Worm (Caenorhabditis elegans) whole organism, late embryonic: Measurements from ENCODE around the gene F13H8.5.

Experiments used
- C38D4.7 ChIP-seq: fragments of 200-800 bp; sonication (Bioruptor generic); optimal IDR thresholded peaks from 2 replicates; lab custom pipeline; 2018; ENCODE audit warnings: mild to moderate bottlenecking, missing genetic modification characterization, moderate library complexity, missing compliant biosample characterization
- K02D7.2 ChIP-seq: sonication (generic microtip); optimal IDR thresholded peaks from 2 replicates; lab custom pipeline; 2017; ENCODE audit warnings: mild to moderate bottlenecking, missing genetic modification characterization, missing compliant biosample characterization
- Y22D7AL.16 ChIP-seq: sonication (generic microtip); optimal IDR thresholded peaks from 2 replicates; lab custom pipeline; 2016; ENCODE audit warnings: missing genetic modification characterization, missing compliant biosample characterization
- ceh-18 ChIP-seq: sonication (generic microtip); optimal IDR thresholded peaks from 2 replicates; lab custom pipeline; 2016; ENCODE audit warnings: missing genetic modification characterization, missing compliant biosample characterization
- ceh-19 ChIP-seq: fragments of 200-800 bp; sonication (Bioruptor generic); optimal IDR thresholded peaks from 2 replicates; lab custom pipeline; 2018; ENCODE audit warnings: mild to moderate bottlenecking, missing genetic modification characterization, missing compliant biosample characterization
- ceh-22 ChIP-seq: sonication (generic microtip); optimal IDR thresholded peaks from 2 replicates; lab custom pipeline; 2017; ENCODE audit warnings: missing biosample characterization, missing genetic modification characterization
- ceh-24 ChIP-seq: sonication (generic microtip); optimal IDR thresholded peaks from 2 replicates; lab custom pipeline; 2016; ENCODE audit warnings: mild to moderate bottlenecking, missing genetic modification characterization, missing compliant biosample characterization
- ceh-30 ChIP-seq: fragments of 150-350 bp; optimal IDR thresholded peaks from 2 replicates; lab custom pipeline; 2014; ENCODE audit warnings: missing biosample characterization, missing genetic modification characterization
- ceh-48 ChIP-seq: sonication (generic microtip); optimal IDR thresholded peaks from 2 replicates; lab custom pipeline; 2016; ENCODE audit warnings: missing genetic modification characterization, inconsistent platforms, missing compliant biosample characterization
- ceh-6 ChIP-seq: fragments of 200-800 bp; sonication (Bioruptor generic); optimal IDR thresholded peaks from 2 replicates; lab custom pipeline; 2018; ENCODE audit warnings: mild to moderate bottlenecking, missing genetic modification characterization, missing compliant biosample characterization
- ceh-9 ChIP-seq: sonication (generic microtip); optimal IDR thresholded peaks from 2 replicates; lab custom pipeline; 2016; ENCODE audit warnings: mild to moderate bottlenecking, missing genetic modification characterization, inconsistent platforms, missing compliant biosample characterization
- che-1 ChIP-seq: sonication (generic microtip); optimal IDR thresholded peaks from 2 replicates; lab custom pipeline; 2016; ENCODE audit warnings: mild to moderate bottlenecking, missing genetic modification characterization, missing compliant biosample characterization
- dmd-4 ChIP-seq: sonication (generic microtip); optimal IDR thresholded peaks from 2 replicates; lab custom pipeline; 2016; ENCODE audit warnings: borderline replicate concordance, missing genetic modification characterization, missing compliant biosample characterization
- elt-2 ChIP-seq: sonication (generic microtip); optimal IDR thresholded peaks from 2 replicates; lab custom pipeline; 2016; ENCODE audit warnings: missing genetic modification reagents, missing genetic modification characterization, missing compliant biosample characterization
- elt-4 ChIP-seq: sonication (generic microtip); optimal IDR thresholded peaks from 2 replicates; lab custom pipeline; 2016; ENCODE audit warnings: missing genetic modification characterization, missing compliant biosample characterization
- eyg-1 ChIP-seq: sonication (generic microtip); optimal IDR thresholded peaks from 2 replicates; lab custom pipeline; 2016; ENCODE audit warnings: missing genotype, missing genetic modification characterization, missing compliant biosample characterization
- fkh-10 ChIP-seq: fragments of 150-350 bp; optimal IDR thresholded peaks from 2 replicates; lab custom pipeline; 2014; ENCODE audit warnings: missing biosample characterization, missing genetic modification reagents, missing genetic modification characterization
- fkh-6 ChIP-seq: sonication (generic microtip); optimal IDR thresholded peaks from 2 replicates; lab custom pipeline; 2016; ENCODE audit warnings: missing genetic modification characterization, missing compliant biosample characterization
- hlh-13 ChIP-seq: fragments of 200-800 bp; sonication (Bioruptor generic); optimal IDR thresholded peaks from 2 replicates; lab custom pipeline; 2018; ENCODE audit warnings: mild to moderate bottlenecking, missing genetic modification characterization, missing compliant biosample characterization
- hlh-30 ChIP-seq: sonication (generic microtip); optimal IDR thresholded peaks from 2 replicates; lab custom pipeline; 2017; ENCODE audit warnings: antibody characterized with exemption, missing genetic modification characterization, missing compliant biosample characterization; ENCODE audit not compliant: insufficient read depth
- hlh-8 ChIP-seq: sonication (generic microtip); optimal IDR thresholded peaks from 2 replicates; lab custom pipeline; 2016; ENCODE audit warnings: missing genotype, missing genetic modification characterization, missing compliant biosample characterization
- lim-6 ChIP-seq: sonication (generic microtip); optimal IDR thresholded peaks from 2 replicates; lab custom pipeline; 2016; ENCODE audit warnings: missing genetic modification characterization, missing compliant biosample characterization
- lin-11 ChIP-seq: fragments of 200-800 bp; sonication (Bioruptor generic); optimal IDR thresholded peaks from 2 replicates; lab custom pipeline; 2018; ENCODE audit warnings: mild to moderate bottlenecking, missing genetic modification characterization, missing compliant biosample characterization
- madf-2 ChIP-seq: sonication (generic microtip); optimal IDR thresholded peaks from 2 replicates; lab custom pipeline; 2017; ENCODE audit warnings: missing genetic modification characterization, missing compliant biosample characterization
- nhr-11 ChIP-seq: fragments of 150-350 bp; optimal IDR thresholded peaks from 2 replicates; lab custom pipeline; 2014; ENCODE audit warnings: missing biosample characterization, missing genetic modification characterization
- nhr-232 ChIP-seq: sonication (generic microtip); optimal IDR thresholded peaks from 2 replicates; lab custom pipeline; 2016; ENCODE audit warnings: missing genetic modification characterization, missing compliant biosample characterization
- odd-2 ChIP-seq: sonication (generic microtip); optimal IDR thresholded peaks from 2 replicates; lab custom pipeline; 2017; ENCODE audit warnings: antibody characterized with exemption, mild to moderate bottlenecking, missing genetic modification characterization, missing compliant biosample characterization
- pat-9 ChIP-seq: fragments of 200-800 bp; sonication (Bioruptor generic); optimal IDR thresholded peaks from 2 replicates; lab custom pipeline; 2018; ENCODE audit warnings: mild to moderate bottlenecking, missing genetic modification characterization, moderate library complexity, missing compliant biosample characterization
- pax-1 ChIP-seq: fragments of 150-350 bp; optimal IDR thresholded peaks from 2 replicates; lab custom pipeline; 2014; ENCODE audit warnings: missing biosample characterization, missing genetic modification characterization
- pha-2 ChIP-seq: sonication (generic microtip); optimal IDR thresholded peaks from 2 replicates; lab custom pipeline; 2017; ENCODE audit warnings: mild to moderate bottlenecking, missing genetic modification characterization, missing compliant biosample characterization
- pros-1 ChIP-seq: fragments of 150-350 bp; optimal IDR thresholded peaks from 2 replicates; lab custom pipeline; 2014; ENCODE audit warnings: missing biosample characterization, missing genetic modification reagents, missing genetic modification characterization
- ref-2 ChIP-seq: sonication (generic microtip); optimal IDR thresholded peaks from 2 replicates; lab custom pipeline; 2016; ENCODE audit warnings: missing genetic modification characterization, missing compliant biosample characterization
- rnt-1 ChIP-seq: sonication (generic microtip); optimal IDR thresholded peaks from 2 replicates; lab custom pipeline; 2016; ENCODE audit warnings: missing genetic modification characterization, missing compliant biosample characterization
- sox-2 ChIP-seq: fragments of 200-800 bp; sonication (Bioruptor generic); IDR thresholded peaks from 2 replicates; pipeline ENCODE4 v1.3.6; 2022; ENCODE audit warnings: missing genetic modification reagents, missing genetic modification characterization, missing compliant biosample characterization
- syd-9 ChIP-seq: sonication (generic microtip); optimal IDR thresholded peaks from 2 replicates; lab custom pipeline; 2016; ENCODE audit warnings: mild to moderate bottlenecking, missing genetic modification characterization, moderate library complexity, missing compliant biosample characterization
- tbx-2 ChIP-seq: sonication (generic microtip); optimal IDR thresholded peaks from 2 replicates; lab custom pipeline; 2016; ENCODE audit warnings: missing genetic modification characterization, missing compliant biosample characterization
- ttx-3 ChIP-seq: sonication (generic microtip); optimal IDR thresholded peaks from 2 replicates; lab custom pipeline; 2016; ENCODE audit warnings: missing genetic modification reagents, missing genetic modification characterization, missing compliant biosample characterization
- unc-3 ChIP-seq, 2 experiments: fragments of 200-800 bp in 1 of 2; sonication (Bioruptor generic) in 1 of 2; sonication (generic microtip) in 1 of 2; conservative IDR thresholded peaks in 1 of 2; optimal IDR thresholded peaks in 1 of 2; 2 replicates each; pipeline versions ENCODE4 v1.3.6 to Lab custom; 2016 to 2022; ENCODE audit warnings: missing compliant biosample characterization in 2 of 2, missing genetic modification characterization in 2 of 2, missing genetic modification reagents in 1 of 2
- unc-42 ChIP-seq: sonication (generic microtip); optimal IDR thresholded peaks from 2 replicates; lab custom pipeline; 2016; ENCODE audit warnings: missing genotype, missing genetic modification characterization, missing compliant biosample characterization
- unc-55 ChIP-seq: sonication (generic microtip); optimal IDR thresholded peaks from 2 replicates; lab custom pipeline; 2017; ENCODE audit warnings: missing biosample characterization, missing genetic modification reagents, missing genetic modification characterization
- unc-86 ChIP-seq: sonication (generic microtip); optimal IDR thresholded peaks from 2 replicates; lab custom pipeline; 2016; ENCODE audit warnings: missing genetic modification characterization, missing compliant biosample characterization
- ztf-16 ChIP-seq: sonication (generic microtip); optimal IDR thresholded peaks from 2 replicates; lab custom pipeline; 2017; ENCODE audit warnings: missing genetic modification characterization, missing compliant biosample characterization

F13H8.5 gene

ce11 chrII:6256024-6256423 lies at the start of gene F13H8.5:
F13H8.5 (minus strand) TSS chrII:6256124.
- TF ChIP-seq lin-11 (no peak), ceh-6 (GFP tag; lab: Kevin White, UChicago) (no peak), syd-9 (tag; lab: Kevin White, UChicago) (no peak), ceh-22 (tag; lab: Kevin White, UChicago) (no peak), tbx-2 (tag; lab: Kevin White, UChicago) (no peak), rnt-1 (tag; lab: Kevin White, UChicago) (no peak), madf-2 (tag; lab: Kevin White, UChicago) (no peak), Y22D7AL.16 (tag; lab: Kevin White, UChicago) (no peak), unc-86 (no peak), hlh-13 (GFP tag; lab: Kevin White, UChicago) (no peak), C38D4.7 (GFP tag; lab: Kevin White, UChicago) (no peak), pax-1 (tag; lab: Kevin White, UChicago) (no peak), ceh-24 (no peak), dmd-4 (tag; lab: Kevin White, UChicago) (no peak), nhr-232 (tag; lab: Kevin White, UChicago) (no peak), K02D7.2 (tag; lab: Kevin White, UChicago) (no peak)

ce11 chrII:6303209-6303740 lies 47.4 kb upstream of the F13H8.5 start, which contains the start of gene C29F5.1:
C29F5.1 (plus strand) TSS chrII:6303525.
- TF ChIP-seq elt-2 (no peak), odd-2 (tag; lab: Kevin White, UChicago) (no peak), syd-9 (tag; lab: Kevin White, UChicago) (no peak), K02D7.2 (tag; lab: Kevin White, UChicago) (no peak), unc-42 (tag; lab: Kevin White, UChicago) (no peak), unc-55 (GFP tag; lab: Kevin White, UChicago) (peak; percentile 9), ttx-3 (tag; lab: Kevin White, UChicago) (no peak), pros-1 (no peak), ceh-9 (tag; lab: Kevin White, UChicago) (no peak), dmd-4 (tag; lab: Kevin White, UChicago) (no peak), hlh-13 (GFP tag; lab: Kevin White, UChicago) (no peak), fkh-6 (tag; lab: Kevin White, UChicago) (no peak), elt-4 (no peak), Y22D7AL.16 (tag; lab: Kevin White, UChicago) (no peak), sox-2 (no peak), ceh-30 (tag; lab: Kevin White, UChicago) (no peak), pha-2 (tag; lab: Kevin White, UChicago) (no peak), hlh-8 (tag; lab: Kevin White, UChicago) (no peak), ceh-18 (tag; lab: Kevin White, UChicago) (peak; percentile 69), C38D4.7 (GFP tag; lab: Kevin White, UChicago) (no peak), ztf-16 (tag; lab: Kevin White, UChicago) (no peak), ceh-24 (no peak), rnt-1 (tag; lab: Kevin White, UChicago) (peak; percentile 29), hlh-30 (no peak), ref-2 (tag; lab: Kevin White, UChicago) (no peak), pat-9 (tag; lab: Kevin White, UChicago) (no peak), eyg-1 (tag; lab: Kevin White, UChicago) (no peak)

- TF ChIP-seq pat-9 (tag; lab: Kevin White, UChicago) (no peak), nhr-11 (tag; lab: Kevin White, UChicago) (no peak), fkh-10 (no peak), rnt-1 (tag; lab: Kevin White, UChicago) (no peak), ref-2 (tag; lab: Kevin White, UChicago) (no peak), unc-3 (GFP tag; conservative IDR thresholded peaks at IDR 0.05; lab: Robert Waterston, UW) (no peak), unc-3 (tag; optimal IDR thresholded peaks at IDR 0.05; lab: Kevin White, UChicago) (no peak), che-1 (tag; lab: Kevin White, UChicago) (no peak), odd-2 (tag; lab: Kevin White, UChicago) (no peak), ceh-24 (no peak), sox-2 (no peak), ceh-48 (tag; lab: Kevin White, UChicago) (no peak), ceh-19 (GFP tag; lab: Kevin White, UChicago) (no peak), hlh-13 (GFP tag; lab: Kevin White, UChicago) (no peak), nhr-232 (tag; lab: Kevin White, UChicago) (no peak), eyg-1 (tag; lab: Kevin White, UChicago) (no peak), dmd-4 (tag; lab: Kevin White, UChicago) (no peak), lim-6 (tag; lab: Kevin White, UChicago) (no peak)
Observed at ce11 chrII:6294261-6294660, 38.3 kb upstream of the F13H8.5 start, which contains the start of gene mps-1. mps-1 (minus strand) TSS chrII:6294361.
